Fruit fly (Drosophila melanogaster): Measurements from ENCODE around the gene Spt7.

Spt7 gene

DNA sequence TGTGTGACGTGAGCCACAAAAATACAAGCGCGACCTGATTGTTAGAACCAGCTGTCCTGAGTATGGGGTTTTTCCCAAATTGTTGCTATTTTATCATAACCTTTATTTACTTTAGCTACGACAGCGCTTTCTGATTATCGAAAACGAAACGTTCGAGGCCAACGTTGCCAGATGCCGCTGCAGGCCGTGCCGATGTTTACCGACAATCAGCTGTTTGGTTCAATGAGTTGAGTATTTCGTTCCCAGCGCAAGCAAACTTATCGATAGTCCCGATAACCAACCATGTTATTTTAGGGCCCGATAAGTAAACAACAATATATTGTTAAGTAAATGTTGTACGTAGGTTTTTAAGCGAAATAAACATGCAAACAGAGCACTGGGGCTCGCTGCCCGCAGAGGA, at the start of gene Spt7, which contains the start of gene CG15814:
Gene Spt7, plus strand, starts transcription at position 282 of the 400 bp plus-strand sequence.
Gene CG15814, minus strand, starts transcription at position 164 of the 400 bp plus-strand sequence.
- peak; percentile 45 for TF ChIP-seq noc (tag; optimal IDR thresholded peaks at IDR 0.05)

DNA sequence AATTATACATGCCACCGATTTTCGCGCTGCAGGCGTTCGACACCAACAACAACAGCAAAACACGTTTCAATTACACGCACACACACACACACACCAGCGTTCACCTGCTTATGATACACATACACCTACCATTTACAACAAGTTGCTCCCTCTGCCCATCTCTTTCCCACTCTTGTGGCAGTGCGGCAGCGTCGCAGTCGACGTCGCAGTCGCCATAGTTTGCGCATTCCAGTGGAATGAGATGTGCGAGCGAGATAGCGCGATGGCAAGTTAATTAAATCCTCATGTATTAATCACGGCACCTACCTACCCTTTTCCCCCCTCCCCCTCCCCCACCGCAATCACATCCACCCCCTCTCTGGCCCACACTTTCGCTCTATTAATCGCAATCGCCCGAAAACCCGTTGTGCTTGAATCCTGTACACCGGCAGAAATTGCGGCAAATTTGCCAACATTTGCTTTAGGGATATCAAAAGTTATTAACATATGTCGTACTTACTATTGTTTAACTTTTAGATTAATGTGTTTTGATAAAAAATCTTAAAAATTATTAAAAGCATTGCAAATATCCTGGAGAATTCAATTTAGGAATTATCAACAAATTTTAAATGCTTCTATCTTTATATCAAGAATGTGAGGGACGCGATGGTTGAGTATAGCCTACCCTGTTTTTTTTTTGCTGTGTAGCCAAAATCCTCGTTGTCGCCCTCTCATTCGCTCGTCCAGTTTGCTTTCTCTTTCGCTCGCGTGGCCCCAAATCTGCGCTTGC, 47.7 kb upstream of the Spt7 start:
- TF ChIP-seq noc (tag; optimal IDR thresholded peaks at IDR 0.05), result peak; percentile 18

DNA sequence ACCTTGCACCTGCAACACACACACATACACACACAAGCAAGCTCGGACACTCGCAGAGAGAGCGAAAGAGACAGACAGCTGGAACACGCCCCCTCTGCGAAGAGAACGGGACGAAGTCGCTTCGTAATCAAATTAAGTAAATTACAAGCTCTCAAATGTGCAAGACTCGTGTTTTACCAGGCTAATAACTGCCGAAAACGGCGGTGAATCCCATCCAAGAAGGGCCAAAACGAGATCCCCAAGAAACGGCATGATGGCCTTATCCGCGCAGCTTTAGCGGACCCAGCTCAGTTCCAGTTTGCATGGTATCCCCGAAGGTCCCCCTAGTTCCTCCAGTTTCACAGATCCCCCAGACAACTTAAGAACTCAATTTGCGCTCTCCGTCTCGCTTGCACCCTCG, 46.2 kb upstream of the Spt7 start:
- no peak for TF ChIP-seq noc (tag; optimal IDR thresholded peaks at IDR 0.05)

DNA sequence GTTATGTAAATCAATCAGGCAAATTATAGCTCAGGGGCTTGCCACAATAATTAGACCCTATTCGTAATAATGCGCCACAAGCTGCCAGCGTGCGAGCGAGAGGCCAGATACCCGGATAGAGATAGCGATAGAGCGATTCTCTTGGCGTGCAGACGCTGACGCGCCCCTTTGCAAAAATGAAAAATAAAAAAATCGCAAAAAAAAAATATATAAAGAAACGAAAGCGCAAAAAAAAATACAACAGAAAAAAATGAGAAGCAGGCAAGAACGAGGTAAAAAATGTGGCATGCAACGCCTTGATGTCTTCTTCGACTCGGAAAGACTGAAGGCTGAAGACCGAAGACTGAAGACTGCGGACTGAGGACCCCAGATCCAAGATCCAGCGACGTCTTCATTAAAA, 43.9 kb upstream of the Spt7 start:
- no peak for TF ChIP-seq noc (tag; optimal IDR thresholded peaks at IDR 0.05)

DNA sequence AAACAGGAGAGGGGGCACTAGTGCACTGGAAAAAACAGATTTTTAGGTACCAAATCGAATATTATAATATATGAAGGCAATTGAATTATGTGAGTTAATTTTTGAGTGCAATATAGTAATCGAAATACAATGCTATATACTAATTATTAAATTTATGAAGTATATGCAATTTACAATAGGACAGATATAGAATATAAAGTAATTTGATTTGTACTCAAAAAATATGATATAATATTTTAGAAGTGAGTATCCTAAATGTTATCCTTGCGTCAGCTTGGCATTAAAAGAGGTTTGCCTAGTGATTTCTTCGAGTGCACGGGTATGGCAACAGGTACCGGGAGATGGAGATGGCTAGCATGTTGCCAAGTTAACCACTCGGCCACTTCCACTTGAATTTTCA, 43.3 kb upstream of the Spt7 start:
- no peak for TF ChIP-seq noc (tag; optimal IDR thresholded peaks at IDR 0.05)

DNA sequence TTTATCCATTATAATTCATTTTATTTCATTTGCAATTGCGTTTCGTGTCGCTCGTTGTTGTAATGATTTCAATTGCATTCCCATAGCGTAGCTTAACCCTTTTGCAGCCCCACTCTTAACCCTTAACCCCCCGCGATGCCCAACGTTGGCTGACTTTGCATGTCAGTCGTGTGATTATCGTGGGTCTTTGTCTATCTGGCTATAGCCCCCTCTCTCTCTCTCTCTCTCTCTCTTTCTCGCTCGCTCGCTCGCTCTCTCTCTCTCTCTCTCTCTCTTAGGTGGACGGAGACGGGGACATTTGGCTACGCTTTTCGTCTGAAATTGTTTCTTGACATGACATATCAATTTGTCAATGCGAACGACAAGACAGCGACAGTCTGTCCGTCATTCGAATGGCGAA, 38.1 kb upstream of the Spt7 start:
- no peak for TF ChIP-seq noc (tag; optimal IDR thresholded peaks at IDR 0.05)

DNA sequence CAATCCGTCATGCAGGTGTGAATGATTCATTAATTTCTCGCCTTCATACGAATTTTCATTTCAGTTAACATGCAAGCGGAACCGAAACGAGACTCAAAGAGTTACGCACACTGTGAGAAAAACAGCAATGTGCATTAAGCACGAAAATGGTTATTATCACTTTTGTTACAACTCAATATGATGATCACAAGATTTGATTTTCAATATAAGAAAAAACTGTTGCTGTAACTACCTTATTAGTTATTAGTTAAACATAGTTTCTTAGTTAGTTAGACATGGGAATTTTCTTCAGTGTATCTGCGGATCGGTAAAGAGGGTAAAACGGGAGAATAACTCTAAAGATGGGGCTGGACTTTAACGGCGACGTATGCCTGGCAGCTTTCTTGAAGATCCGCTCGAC, 35.5 kb upstream of the Spt7 start:
- TF ChIP-seq noc (tag; optimal IDR thresholded peaks at IDR 0.05), result no peak

DNA sequence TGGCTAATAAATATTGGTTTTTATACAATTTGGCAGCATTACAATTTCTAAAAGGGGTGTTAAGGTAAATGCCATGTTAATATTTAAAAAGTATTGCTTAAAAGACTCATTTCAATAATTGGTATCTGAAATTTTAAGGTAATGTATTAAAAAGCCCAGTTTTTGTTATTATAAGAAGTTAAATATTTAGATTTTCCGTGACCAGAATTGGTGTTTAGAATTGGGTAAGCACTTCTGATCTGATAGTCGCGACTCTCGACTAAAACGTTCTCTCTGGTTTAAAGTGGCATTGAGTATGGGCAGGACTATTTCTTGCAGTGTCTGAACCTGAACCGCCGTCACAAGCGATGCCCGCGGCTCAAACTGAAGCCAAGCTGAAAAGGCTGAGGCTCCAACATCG, 33.8 kb upstream of the Spt7 start:
- TF ChIP-seq noc (tag; optimal IDR thresholded peaks at IDR 0.05), result no peak

DNA sequence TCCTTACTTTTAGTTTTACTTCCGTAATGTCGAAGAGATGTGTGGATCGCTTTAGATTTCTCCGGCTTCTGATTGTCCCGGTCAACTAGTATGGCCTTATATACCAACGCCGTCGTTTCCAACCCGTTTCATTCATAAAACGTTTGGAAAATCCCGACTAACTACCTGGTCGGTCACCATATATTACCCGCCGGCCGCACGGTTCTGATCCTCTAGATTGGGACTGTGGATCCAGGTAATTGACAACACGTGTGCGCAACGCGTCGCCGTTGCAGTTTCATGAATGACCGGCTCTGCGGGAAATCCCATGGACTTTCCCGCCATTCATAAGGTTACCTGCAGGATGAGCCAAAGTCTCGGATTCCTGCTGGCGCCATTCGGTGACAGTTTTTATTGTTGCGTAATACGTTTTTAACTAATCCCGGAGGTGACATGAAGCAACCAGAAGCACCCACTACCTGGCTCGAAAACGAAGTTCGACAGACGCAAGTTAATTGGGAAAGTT, 30.6 kb upstream of the Spt7 start, which contains the start of gene CG12986:
Gene CG12986, minus strand, starts transcription at position 51 of the 505 bp plus-strand sequence.
- TF ChIP-seq noc (tag; optimal IDR thresholded peaks at IDR 0.05), result no peak

DNA sequence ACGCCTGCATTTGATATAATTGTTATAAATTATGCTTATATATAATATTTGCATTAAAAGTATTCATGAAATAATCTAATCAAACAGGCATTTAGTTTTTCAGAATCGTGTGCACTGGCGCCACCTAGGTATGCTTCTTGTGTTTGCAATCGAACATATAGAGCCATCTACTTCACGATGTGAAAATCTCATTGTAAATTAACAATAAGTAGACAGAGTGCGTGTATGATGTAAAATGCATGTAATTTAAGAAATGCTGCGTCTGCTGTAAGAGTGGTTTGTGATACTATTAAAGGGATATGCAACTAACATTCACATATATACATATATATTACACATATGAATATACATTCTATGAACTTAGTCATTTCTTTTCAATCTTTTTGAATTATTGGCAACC, 30.0 kb upstream of the Spt7 start:
- no peak for TF ChIP-seq noc (tag; optimal IDR thresholded peaks at IDR 0.05)

DNA sequence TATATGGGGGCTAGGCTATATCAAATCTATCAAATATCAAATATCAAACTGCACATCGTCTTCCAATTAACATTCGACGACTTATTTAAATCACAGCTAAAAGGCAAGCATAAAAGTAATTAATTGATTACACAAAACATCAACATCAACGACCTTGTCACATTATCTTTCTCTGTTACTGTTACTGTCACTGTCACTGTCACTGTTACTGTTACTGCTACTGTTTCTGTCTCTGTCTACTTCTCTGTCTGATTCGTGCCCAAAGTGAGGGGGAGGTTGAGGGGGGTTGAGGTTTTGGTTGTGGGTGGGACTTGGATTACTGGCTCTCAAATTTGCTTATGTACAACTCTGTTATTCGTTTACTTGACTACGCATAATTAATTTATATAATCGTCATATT, 28.8 kb upstream of the Spt7 start:
- no peak for TF ChIP-seq noc (tag; optimal IDR thresholded peaks at IDR 0.05)

DNA sequence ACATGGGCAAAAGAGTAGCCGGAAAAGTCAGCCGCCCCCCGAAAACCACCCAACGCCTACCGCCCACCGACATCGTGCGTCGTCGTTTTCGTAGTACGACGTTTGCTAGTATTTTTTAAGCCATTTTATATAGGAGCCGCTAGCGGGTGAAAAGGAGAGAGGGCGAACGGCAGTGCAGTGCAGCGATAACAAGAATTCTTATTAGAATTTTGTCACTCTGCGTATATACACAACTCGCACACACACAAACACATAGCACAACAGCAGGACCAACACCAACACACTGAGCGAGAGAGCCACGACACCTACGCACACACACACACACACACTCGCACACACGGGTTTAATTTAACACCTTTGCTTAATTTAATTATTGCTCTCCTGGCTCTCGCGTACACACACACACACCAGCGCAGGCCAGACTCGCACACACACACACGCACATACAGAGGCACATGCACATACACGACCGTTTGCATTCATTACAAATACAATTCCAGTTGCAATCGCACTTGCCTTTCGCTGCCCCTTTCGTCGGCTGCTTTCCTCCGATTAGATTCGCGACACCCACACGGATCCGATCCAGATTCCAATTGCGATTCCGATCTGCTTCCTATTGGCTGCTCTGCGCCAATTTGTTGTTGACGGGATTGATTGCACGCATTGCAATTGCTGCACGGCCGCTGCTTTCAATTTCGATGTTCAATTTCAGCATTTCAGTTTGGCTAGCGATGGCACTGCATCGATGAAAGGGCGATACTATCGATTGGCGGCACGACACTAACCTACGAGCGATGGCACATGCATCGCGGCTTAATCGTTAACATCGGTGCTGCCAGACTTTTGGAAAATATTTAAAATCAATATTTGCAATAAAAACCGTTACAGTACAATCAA, 23.2 kb upstream of the Spt7 start, which contains the start of gene Socs16D:
Gene Socs16D, minus strand, starts transcription at position 758 of the 897 bp plus-strand sequence.
- no peak for TF ChIP-seq noc (tag; optimal IDR thresholded peaks at IDR 0.05)

DNA sequence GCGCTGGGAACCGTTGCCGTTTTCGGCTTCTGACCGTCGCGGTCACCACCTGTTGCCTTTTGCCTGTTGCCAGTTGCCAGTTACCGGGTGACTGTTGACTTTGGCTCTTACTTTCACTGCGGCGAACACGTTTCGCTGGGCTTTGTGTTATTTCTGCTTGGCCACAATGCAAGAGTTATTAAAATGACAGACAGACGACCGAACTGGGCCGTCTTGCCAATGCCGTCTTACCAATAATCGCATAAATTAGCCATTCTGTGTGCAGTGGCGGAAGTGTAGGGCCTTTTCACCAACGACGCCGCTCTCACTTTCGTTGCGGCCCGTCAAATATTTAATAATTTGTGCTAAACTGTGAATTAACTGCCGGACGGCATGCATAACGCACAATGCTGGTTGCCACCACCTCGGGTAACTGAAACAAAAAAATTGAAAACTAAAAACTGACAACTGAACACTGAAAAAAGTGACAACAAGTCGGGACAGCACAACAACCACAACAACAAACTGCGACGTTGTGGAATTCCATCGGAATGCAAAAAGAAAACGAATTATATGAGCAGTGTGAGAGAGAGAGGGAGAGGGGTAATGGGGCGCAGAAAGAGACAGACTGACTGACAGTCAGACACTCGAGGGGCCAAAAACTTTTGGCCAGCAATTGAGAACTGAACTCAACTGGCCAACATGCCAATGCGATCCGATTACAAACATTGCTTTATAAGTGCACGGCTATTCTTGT, 21.8 kb upstream of the Spt7 start:
- no peak for TF ChIP-seq noc (tag; optimal IDR thresholded peaks at IDR 0.05)

DNA sequence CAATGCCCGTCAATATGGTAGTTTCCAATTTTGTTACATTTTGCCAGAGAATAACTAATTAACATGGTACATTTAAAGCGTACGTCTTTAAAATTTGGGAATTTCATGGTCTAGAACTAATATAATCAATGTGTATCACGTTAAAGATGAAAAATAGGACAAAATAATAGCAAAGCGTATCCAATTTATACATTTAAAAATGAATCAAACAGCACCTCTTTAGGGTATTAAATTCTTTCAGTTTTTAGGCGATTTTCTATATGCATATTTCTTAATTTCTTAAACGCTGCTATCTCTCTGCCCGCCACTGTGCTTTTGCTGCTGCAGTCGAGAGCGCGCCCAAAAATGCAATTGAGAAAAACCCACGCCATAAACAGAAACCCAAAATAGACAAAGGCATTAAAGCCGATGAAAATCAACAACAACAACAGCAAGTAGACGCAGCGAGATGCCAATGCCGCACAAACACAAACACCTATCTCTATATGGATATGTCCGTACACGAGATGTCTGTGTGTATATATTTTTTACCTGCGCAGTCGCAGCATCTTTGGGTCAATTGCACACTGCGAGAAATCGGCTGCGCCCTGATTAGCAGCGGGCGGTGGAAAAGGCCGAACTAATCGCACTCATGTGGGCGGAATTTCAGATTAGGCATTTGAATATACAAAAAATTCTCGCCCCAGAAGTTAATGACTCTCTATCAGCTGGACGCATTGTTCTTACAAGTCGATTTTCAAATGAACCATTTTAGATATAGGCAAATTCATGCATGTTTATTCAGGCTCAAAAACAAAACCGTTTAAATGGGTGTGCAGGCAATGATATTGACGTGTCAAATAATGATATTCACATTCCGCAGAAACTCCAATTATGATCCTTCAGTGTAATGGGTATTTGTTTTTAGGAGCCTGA, 20.9 kb upstream of the Spt7 start:
- TF ChIP-seq noc (tag; optimal IDR thresholded peaks at IDR 0.05), result no peak

DNA sequence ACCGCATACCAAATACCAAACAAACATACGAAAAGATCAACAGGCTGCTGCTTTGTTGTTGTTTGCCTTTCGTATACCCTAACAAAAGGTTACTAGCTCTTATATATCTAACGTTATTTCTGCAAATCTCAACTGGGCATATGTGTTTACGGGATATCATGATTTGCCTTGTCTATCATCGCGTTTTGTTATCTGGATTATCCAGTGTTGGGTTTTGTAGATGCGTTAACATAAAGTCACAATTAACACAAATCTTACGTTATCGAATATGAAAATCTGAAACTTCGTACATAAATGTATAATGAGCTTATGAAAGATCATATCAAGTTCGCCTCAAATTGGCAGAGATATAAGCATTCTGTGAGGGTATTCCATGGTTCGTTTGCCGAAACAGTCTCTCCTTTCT, 20.0 kb upstream of the Spt7 start:
- TF ChIP-seq noc (tag; optimal IDR thresholded peaks at IDR 0.05), result peak; percentile 31
